Fruit fly (Drosophila melanogaster): ENCODE measurements around the gene CG43074.

The CG43074 gene

DNA sequence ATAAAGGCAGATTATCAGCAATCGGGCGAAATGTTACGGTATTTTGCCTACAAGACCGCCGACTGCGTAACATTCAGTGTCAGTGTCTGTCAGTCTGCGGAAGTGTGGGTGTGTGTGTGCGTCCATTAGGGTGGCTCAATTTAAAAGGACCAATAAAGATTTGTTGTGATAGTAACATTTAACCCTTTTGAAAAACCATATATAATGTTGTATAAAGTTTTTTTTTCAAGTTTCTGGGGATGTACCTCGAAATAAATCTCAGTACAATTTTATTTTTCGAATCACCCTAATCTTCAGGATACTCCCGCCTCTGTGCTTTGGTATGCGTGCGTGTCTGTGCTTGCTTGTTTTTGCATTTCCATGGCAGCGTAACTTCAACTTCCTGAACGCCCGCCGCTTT, 11.7 kb downstream of the CG43074 start:
- peak; percentile 86 for TF ChIP-seq CG13296 (GFP tag; optimal IDR thresholded peaks at IDR 0.05)
- peak; percentile 41; the same call in 1 of the 2 replicates for TF ChIP-seq Adf1 (GFP tag; IDR thresholded peaks at IDR 0.05)
- peak; percentile 45; the same call in 1 of the 2 replicates for TF ChIP-seq CG17612 (GFP tag; IDR thresholded peaks at IDR 0.05)
- TF ChIP-seq Hr51 (GFP tag; optimal IDR thresholded peaks at IDR 0.05), result peak; percentile 55 to 80
- peak; percentile 76 for TF ChIP-seq dysf (GFP tag; IDR thresholded peaks at IDR 0.05)
- TF ChIP-seq Ptx1 (GFP tag; IDR thresholded peaks at IDR 0.05), result peak; percentile 58
- no peak for TF ChIP-seq CG12236 (GFP tag; optimal IDR thresholded peaks at IDR 0.05)
- TF ChIP-seq Gsc (GFP tag; IDR thresholded peaks at IDR 0.05), result no peak
- TF ChIP-seq zfh1 (GFP tag; IDR thresholded peaks at IDR 0.05), result peak; percentile 36; the same call in 1 of the 3 replicates
- TF ChIP-seq nmo (GFP tag; optimal IDR thresholded peaks at IDR 0.05), result peak; percentile 32
- peak; percentile 85 for TF ChIP-seq CG32532 (GFP tag; IDR thresholded peaks at IDR 0.05)
- TF ChIP-seq Kr (GFP tag; optimal IDR thresholded peaks at IDR 0.05), result no peak
- no peak for TF ChIP-seq dimm (GFP tag; IDR thresholded peaks at IDR 0.05)
- peak; percentile 35 for TF ChIP-seq CG1647 (GFP tag; optimal IDR thresholded peaks at IDR 0.05)
- no peak for TF ChIP-seq Hr39 (optimal IDR thresholded peaks at IDR 0.05)
- no peak for TF ChIP-seq corto (GFP tag; optimal IDR thresholded peaks at IDR 0.05)
- peak; percentile 72 for TF ChIP-seq nerfin-1 (tag; optimal IDR thresholded peaks at IDR 0.05)
- TF ChIP-seq D19B (GFP tag; optimal IDR thresholded peaks at IDR 0.05), result peak; percentile 42
- peak; percentile 57; the same call in 2 of the 3 replicates for TF ChIP-seq CG14050 (GFP tag; IDR thresholded peaks at IDR 0.05)
- TF ChIP-seq CHES-1-like (GFP tag; optimal IDR thresholded peaks at IDR 0.05), result peak; percentile 71
- TF ChIP-seq usp (GFP tag; optimal IDR thresholded peaks at IDR 0.05), result no peak
- peak; percentile 26 for TF ChIP-seq chn (GFP tag; optimal IDR thresholded peaks at IDR 0.05)
- peak; percentile 58 for TF ChIP-seq CG18011 (GFP tag; optimal IDR thresholded peaks at IDR 0.05)
- peak; percentile 56 for TF ChIP-seq Bteb2 (GFP tag; optimal IDR thresholded peaks at IDR 0.05)
- no peak; the same call in 1 of the 2 replicates for TF ChIP-seq Drgx (GFP tag; IDR thresholded peaks at IDR 0.05)
- no peak for TF ChIP-seq Vsx1 (GFP tag; optimal IDR thresholded peaks at IDR 0.05)
- 0 out of 2 replicates have a peak, but pooled peaks have one; percentile 57 for TF ChIP-seq CG32767 (GFP tag; IDR thresholded peaks at IDR 0.05)
- peak; percentile 3 for TF ChIP-seq vfl (GFP tag; optimal IDR thresholded peaks at IDR 0.05)
- TF ChIP-seq CG14014 (GFP tag; IDR thresholded peaks at IDR 0.05), result peak; percentile 86
- TF ChIP-seq dan (GFP tag; IDR thresholded peaks at IDR 0.05), result no peak
- TF ChIP-seq CG17829 (tag; optimal IDR thresholded peaks at IDR 0.05), result peak; percentile 55
- no peak for TF ChIP-seq Dfd (GFP tag; optimal IDR thresholded peaks at IDR 0.05)
- no peak for TF ChIP-seq gfzf (GFP tag; optimal IDR thresholded peaks at IDR 0.05)
- TF ChIP-seq br (optimal IDR thresholded peaks at IDR 0.05), result no peak
- no peak for TF ChIP-seq CG7987 (GFP tag; optimal IDR thresholded peaks at IDR 0.05)
- no peak for TF ChIP-seq zf30C (GFP tag; optimal IDR thresholded peaks at IDR 0.05)
- TF ChIP-seq CG12659 (GFP tag; optimal IDR thresholded peaks at IDR 0.05), result peak; percentile 65
- peak; percentile 82 for TF ChIP-seq vvl (GFP tag; IDR thresholded peaks at IDR 0.05)
- no peak for TF ChIP-seq CG10321 (GFP tag; IDR thresholded peaks at IDR 0.05)
- TF ChIP-seq MESR4 (GFP tag; optimal IDR thresholded peaks at IDR 0.05), result no peak
- TF ChIP-seq nom (GFP tag; optimal IDR thresholded peaks at IDR 0.05), result peak; percentile 15
- TF ChIP-seq CG17186 (GFP tag; optimal IDR thresholded peaks at IDR 0.05), result no peak
- TF ChIP-seq CG6654 (GFP tag; optimal IDR thresholded peaks at IDR 0.05), result peak; percentile 20
- TF ChIP-seq Eip74EF (GFP tag; optimal IDR thresholded peaks at IDR 0.05), result peak in 1 of 2 experiments; percentile 29
- no peak for TF ChIP-seq CG1602 (GFP tag; optimal IDR thresholded peaks at IDR 0.05)
- TF ChIP-seq CG12071 (GFP tag; optimal IDR thresholded peaks at IDR 0.05), result peak; percentile 76
- TF ChIP-seq CG1792 (GFP tag; optimal IDR thresholded peaks at IDR 0.05), result no peak
- peak; percentile 51 for TF ChIP-seq Myb (GFP tag; optimal IDR thresholded peaks at IDR 0.05)
- peak; percentile 78 for TF ChIP-seq CG17385 (GFP tag; optimal IDR thresholded peaks at IDR 0.05)
- TF ChIP-seq luna (GFP tag; optimal IDR thresholded peaks at IDR 0.05), result peak; percentile 27
- TF ChIP-seq Hr78 (GFP tag; optimal IDR thresholded peaks at IDR 0.05), result no peak
- no peak for TF ChIP-seq ro (GFP tag; IDR thresholded peaks at IDR 0.05)
